Fruit fly (Drosophila melanogaster) whole organism, embryonic: ENCODE results near the gene Tti1.

ENCODE experiments used
- BEAF-32 ChIP-seq: fragments of 200-800 bp; sonication (Bioruptor generic); optimal IDR thresholded peaks from 3 replicates; lab custom pipeline; 2017; ENCODE audit warnings: missing biosample characterization, missing genetic modification characterization, mild to moderate bottlenecking, moderate library complexity, missing genetic modification reagents
- BtbVII ChIP-seq: fragments of 200-800 bp; sonication (Bioruptor generic); optimal IDR thresholded peaks from 3 replicates; lab custom pipeline; 2017; ENCODE audit warnings: missing biosample characterization, mild to moderate bottlenecking, missing genetic modification characterization
- CG10147 ChIP-seq: fragments of 200-800 bp; sonication (Bioruptor generic); optimal IDR thresholded peaks from 2 replicates; lab custom pipeline; 2019; ENCODE audit warnings: missing biosample characterization, mild to moderate bottlenecking, missing genetic modification characterization, moderate library complexity
- CG13287 ChIP-seq: fragments of 200-800 bp; sonication (Bioruptor generic); IDR thresholded peaks from 2 replicates; pipeline ENCODE4 v1.3.6; 2022; ENCODE audit warnings: missing biosample characterization, missing genetic modification characterization; ENCODE audit not compliant: partially characterized antibody
- CG14014 ChIP-seq: fragments of 200-800 bp; sonication (Bioruptor generic); IDR thresholded peaks from 2 replicates; pipeline ENCODE4 v1.3.6; 2022; ENCODE audit warnings: missing biosample characterization, missing genetic modification characterization
- CG14860 ChIP-seq: fragments of 200-800 bp; sonication (Bioruptor generic); IDR thresholded peaks from 3 replicates; pipeline ENCODE4 v1.3.6; 2022; ENCODE audit warnings: missing biosample characterization, missing genetic modification characterization; ENCODE audit not compliant: partially characterized antibody
- CG15696 ChIP-seq: fragments of 200-800 bp; sonication (Bioruptor generic); optimal IDR thresholded peaks from 2 replicates; lab custom pipeline; 2019; ENCODE audit warnings: missing biosample characterization, mild to moderate bottlenecking, missing genetic modification characterization, moderate library complexity
- CG18764 ChIP-seq: fragments of 200-800 bp; sonication (Bioruptor generic); optimal IDR thresholded peaks from 3 replicates; lab custom pipeline; 2016; ENCODE audit warnings: missing biosample characterization, missing genetic modification characterization
- CG34224 ChIP-seq: fragments of 200-800 bp; sonication (Bioruptor generic); IDR thresholded peaks from 3 replicates; pipeline ENCODE4 v1.3.6; 2022; ENCODE audit warnings: missing biosample characterization, missing genetic modification characterization; ENCODE audit not compliant: partially characterized antibody
- CG34422 ChIP-seq: fragments of 200-800 bp; sonication (Bioruptor generic); IDR thresholded peaks from 3 replicates; pipeline ENCODE4 v1.3.6; 2022; ENCODE audit warnings: missing biosample characterization, missing genetic modification characterization
- CG6254 ChIP-seq: fragments of 200-800 bp; sonication (Bioruptor generic); optimal IDR thresholded peaks from 3 replicates; lab custom pipeline; 2017; ENCODE audit warnings: mild to moderate bottlenecking, missing biosample characterization, missing genetic modification reagents, missing genetic modification characterization
- CG6683 ChIP-seq: fragments of 200-800 bp; sonication (Bioruptor generic); optimal IDR thresholded peaks from 2 replicates; lab custom pipeline; 2017; ENCODE audit warnings: missing biosample characterization, mild to moderate bottlenecking, missing genetic modification characterization, missing genetic modification reagents
- CG6791 ChIP-seq: fragments of 200-800 bp; sonication (Bioruptor generic); IDR thresholded peaks from 3 replicates; pipeline ENCODE4 v1.3.6; 2022; ENCODE audit warnings: missing biosample characterization, missing genetic modification characterization; ENCODE audit not compliant: partially characterized antibody
- CG8388 ChIP-seq: fragments of 200-800 bp; sonication (Bioruptor generic); optimal IDR thresholded peaks from 2 replicates; lab custom pipeline; 2019; ENCODE audit warnings: missing biosample characterization, mild to moderate bottlenecking, missing genetic modification characterization, moderate library complexity
- Camta ChIP-seq: fragments of 200-800 bp; sonication (Bioruptor generic); optimal IDR thresholded peaks from 2 replicates; lab custom pipeline; 2016; ENCODE audit warnings: missing biosample characterization, missing genetic modification characterization
- Doc3 ChIP-seq: fragments of 200-800 bp; sonication (Bioruptor generic); IDR thresholded peaks from 3 replicates; pipeline ENCODE4 v1.3.6; 2022; ENCODE audit warnings: missing biosample characterization, missing genetic modification characterization; ENCODE audit not compliant: partially characterized antibody
- E2f2 ChIP-seq: fragments of 200-800 bp; sonication (Bioruptor generic); IDR thresholded peaks from 2 replicates; pipeline ENCODE4 v1.3.6; 2022; ENCODE audit warnings: missing biosample characterization, missing genetic modification characterization
- Ets97D ChIP-seq: fragments of 200-800 bp; sonication (Bioruptor generic); optimal IDR thresholded peaks from 3 replicates; lab custom pipeline; 2016; ENCODE audit warnings: missing biosample characterization, missing genetic modification characterization
- H15 ChIP-seq: fragments of 200-800 bp; sonication (Bioruptor generic); IDR thresholded peaks from 3 replicates; pipeline ENCODE4 v1.3.6; 2022; ENCODE audit warnings: missing biosample characterization, missing genetic modification characterization
- MTF-1 ChIP-seq: fragments of 200-800 bp; sonication (Bioruptor generic); optimal IDR thresholded peaks from 2 replicates; lab custom pipeline; 2018; ENCODE audit warnings: missing biosample characterization, mild to moderate bottlenecking, missing genetic modification characterization, borderline replicate concordance
- Scr ChIP-seq: fragments of 200-800 bp; sonication (Bioruptor generic); IDR thresholded peaks from 2 replicates; pipeline ENCODE4 v1.3.6; 2022; ENCODE audit warnings: missing biosample characterization, missing genetic modification characterization; ENCODE audit not compliant: partially characterized antibody
- Side ChIP-seq: fragments of 200-800 bp; sonication (Bioruptor generic); optimal IDR thresholded peaks from 2 replicates; lab custom pipeline; 2016; ENCODE audit warnings: missing biosample characterization, missing genetic modification characterization
- Stat92E ChIP-seq, 3 experiments: fragments of >200 bp in 2 of 3; fragments of 200-800 bp in 1 of 3; sonication (Bioruptor generic) in 1 of 3; optimal IDR thresholded peaks; 2 replicates each; lab custom pipeline; 2017 to 2019; ENCODE audit warnings: missing biosample characterization in 3 of 3, missing genetic modification characterization in 3 of 3, mild to moderate bottlenecking in 1 of 3, moderate library complexity in 1 of 3
- abd-A ChIP-seq: fragments of 200-800 bp; sonication (Bioruptor generic); optimal IDR thresholded peaks from 3 replicates; lab custom pipeline; 2019; ENCODE audit warnings: missing biosample characterization, mild to moderate bottlenecking, missing genetic modification characterization, moderate library complexity
- bcd ChIP-seq: fragments of 200-800 bp; sonication (Bioruptor generic); optimal IDR thresholded peaks from 2 replicates; lab custom pipeline; 2017; ENCODE audit warnings: missing biosample characterization, mild to moderate bottlenecking, missing genetic modification characterization
- chif ChIP-seq, 2 experiments: fragments of 200-800 bp; sonication (Bioruptor generic); optimal IDR thresholded peaks; 3 replicates each; lab custom pipeline; 2016; ENCODE audit warnings: missing biosample characterization in 2 of 2, missing genetic modification characterization in 2 of 2
- chinmo ChIP-seq: fragments of 200-800 bp; sonication (Bioruptor generic); IDR thresholded peaks from 4 replicates; pipeline ENCODE4 v1.3.6; 2022; ENCODE audit warnings: missing biosample characterization, missing genetic modification characterization; ENCODE audit not compliant: partially characterized antibody
- crp ChIP-seq, 2 experiments: fragments of 200-800 bp; sonication (Bioruptor generic); optimal IDR thresholded peaks; 2 replicates in 1 of 2; 3 replicates in 1 of 2; lab custom pipeline; 2017; ENCODE audit warnings: missing biosample characterization in 2 of 2, missing genetic modification characterization in 2 of 2, mild to moderate bottlenecking in 1 of 2, moderate library complexity in 1 of 2
- fd102C ChIP-seq: fragments of 200-800 bp; sonication (Bioruptor generic); optimal IDR thresholded peaks from 2 replicates; lab custom pipeline; 2018; ENCODE audit warnings: missing biosample characterization, mild to moderate bottlenecking, missing genetic modification characterization, moderate library complexity
- fd96Cb ChIP-seq: fragments of 200-800 bp; sonication (Bioruptor generic); optimal IDR thresholded peaks from 2 replicates; lab custom pipeline; 2018; ENCODE audit warnings: missing biosample characterization, mild to moderate bottlenecking, missing genetic modification characterization, moderate library complexity
- ftz-f1 ChIP-seq: fragments of 200-800 bp; sonication (Bioruptor generic); optimal IDR thresholded peaks from 2 replicates; lab custom pipeline; 2016; ENCODE audit warnings: missing biosample characterization, missing genetic modification characterization
- hbn ChIP-seq: fragments of 200-800 bp; sonication (Bioruptor generic); IDR thresholded peaks from 2 replicates; pipeline ENCODE4 v1.3.6; 2022; ENCODE audit warnings: missing biosample characterization, missing genetic modification characterization; ENCODE audit not compliant: partially characterized antibody
- jigr1 ChIP-seq: fragments of 200-800 bp; sonication (Bioruptor generic); IDR thresholded peaks from 3 replicates; pipeline ENCODE4 v1.3.6; 2022; ENCODE audit warnings: missing biosample characterization, missing genetic modification characterization
- kni ChIP-seq: fragments of 200-800 bp; sonication (Bioruptor generic); optimal IDR thresholded peaks from 3 replicates; lab custom pipeline; 2017; ENCODE audit warnings: mild to moderate bottlenecking, missing biosample characterization, missing genetic modification reagents, missing genetic modification characterization
- lov ChIP-seq, 2 experiments: fragments of 200-800 bp in 1 of 2; fragments of >200 bp in 1 of 2; sonication (Bioruptor generic) in 1 of 2; IDR thresholded peaks in 1 of 2; optimal IDR thresholded peaks in 1 of 2; 2 replicates in 1 of 2; 3 replicates in 1 of 2; pipeline versions ENCODE4 v1.3.6 to Lab custom; 2017 to 2022; ENCODE audit warnings: missing biosample characterization in 1 of 2, missing genetic modification characterization in 1 of 2
- nmo ChIP-seq: fragments of 200-800 bp; sonication (Bioruptor generic); optimal IDR thresholded peaks from 2 replicates; lab custom pipeline; 2018; ENCODE audit warnings: missing biosample characterization, mild to moderate bottlenecking, missing genetic modification characterization, moderate library complexity
- p53 ChIP-seq: fragments of 200-800 bp; sonication (Bioruptor generic); optimal IDR thresholded peaks from 2 replicates; lab custom pipeline; 2016; ENCODE audit warnings: missing biosample characterization, missing genetic modification characterization
- peb ChIP-seq: fragments of 200-800 bp; sonication (Bioruptor generic); IDR thresholded peaks from 2 replicates; pipeline ENCODE4 v1.3.6; 2022; ENCODE audit warnings: missing biosample characterization, missing genetic modification characterization
- ro ChIP-seq: fragments of 200-800 bp; sonication (Bioruptor generic); IDR thresholded peaks from 2 replicates; pipeline ENCODE4 v1.3.6; 2022; ENCODE audit warnings: missing biosample characterization, missing genetic modification characterization
- scrt ChIP-seq: fragments of 200-800 bp; sonication (Bioruptor generic); optimal IDR thresholded peaks from 2 replicates; lab custom pipeline; 2018; ENCODE audit warnings: missing biosample characterization, mild to moderate bottlenecking, missing genetic modification characterization, moderate library complexity
- sd ChIP-seq: fragments of 200-800 bp; sonication (Bioruptor generic); optimal IDR thresholded peaks from 3 replicates; lab custom pipeline; 2018; ENCODE audit warnings: missing biosample characterization, mild to moderate bottlenecking, missing genetic modification characterization, moderate library complexity
- slbo ChIP-seq: fragments of 200-800 bp; sonication (Bioruptor generic); IDR thresholded peaks from 2 replicates; pipeline ENCODE4 v1.3.6; 2022; ENCODE audit warnings: missing biosample characterization, missing genetic modification characterization
- slp2 ChIP-seq: fragments of 200-800 bp; sonication (Bioruptor generic); optimal IDR thresholded peaks from 2 replicates; lab custom pipeline; 2016; ENCODE audit warnings: missing biosample characterization, missing genetic modification characterization
- unc-4 ChIP-seq: fragments of 200-800 bp; sonication (Bioruptor generic); IDR thresholded peaks from 2 replicates; pipeline ENCODE4 v1.3.6; 2022; ENCODE audit warnings: missing biosample characterization, missing genetic modification characterization; ENCODE audit not compliant: partially characterized antibody
- unpg ChIP-seq: fragments of 200-800 bp; sonication (Bioruptor generic); optimal IDR thresholded peaks from 3 replicates; lab custom pipeline; 2018; ENCODE audit warnings: missing biosample characterization, mild to moderate bottlenecking, missing genetic modification characterization, moderate library complexity
- vnd ChIP-seq: fragments of 200-800 bp; sonication (Bioruptor generic); IDR thresholded peaks from 3 replicates; pipeline ENCODE4 v1.3.6; 2022; ENCODE audit warnings: missing biosample characterization, missing genetic modification characterization; ENCODE audit not compliant: partially characterized antibody
- zen2 ChIP-seq: fragments of 200-800 bp; sonication (Bioruptor generic); IDR thresholded peaks from 3 replicates; pipeline ENCODE4 v1.3.6; 2022; ENCODE audit warnings: missing biosample characterization, missing genetic modification characterization; ENCODE audit not compliant: partially characterized antibody

Gene Tti1

dm6 chr3R:9754487-9754886, at the start of gene Tti1:
Gene Tti1, minus strand, starts transcription at chr3R:9754686.
- TF ChIP-seq chinmo (GFP tag; lab: Robert Waterston, UW) (0 out of 4 replicates have a peak, but pooled peaks have one; percentile 56), Ets97D (no peak), CG10147 (no peak), hbn (GFP tag; lab: Robert Waterston, UW) (peak; percentile 38; the same call in 1 of the 2 replicates), CG6254 (GFP tag; lab: Kevin White, UChicago) (no peak), vnd (no peak), CG8388 (GFP tag; lab: Kevin White, UChicago) (no peak), CG13287 (GFP tag; lab: Robert Waterston, UW) (peak; percentile 73), crp (GFP tag; optimal IDR thresholded peaks at IDR 0.05; lab: Kevin White, UChicago) (peak; percentile 39 to 91), chif (GFP tag; optimal IDR thresholded peaks at IDR 0.05; lab: Kevin White, UChicago) (no peak), Doc3 (GFP tag; lab: Robert Waterston, UW) (0 out of 3 replicates have a peak, but pooled peaks have one; percentile 43), BEAF-32 (GFP tag; lab: Kevin White, UChicago) (peak; percentile 38), fd96Cb (tag; lab: Kevin White, UChicago) (no peak), CG15696 (tag; lab: Kevin White, UChicago) (no peak), MTF-1 (no peak), bcd (GFP tag; lab: Kevin White, UChicago) (no peak), CG18764 (GFP tag; lab: Kevin White, UChicago) (no peak), CG6683 (GFP tag; lab: Kevin White, UChicago) (no peak), unc-4 (GFP tag; lab: Robert Waterston, UW) (0 out of 2 replicates have a peak, but pooled peaks have one; percentile 18), slbo (no peak), p53 (GFP tag; lab: Kevin White, UChicago) (no peak), jigr1 (GFP tag; lab: Robert Waterston, UW) (no peak), CG14014 (GFP tag; lab: Robert Waterston, UW) (no peak), zen2 (0 out of 3 replicates have a peak, but pooled peaks have one; percentile 7), ftz-f1 (GFP tag; lab: Kevin White, UChicago) (no peak), H15 (GFP tag; lab: Robert Waterston, UW) (no peak), kni (no peak), CG6791 (GFP tag; lab: Robert Waterston, UW) (peak; percentile 61; the same call in 2 of the 3 replicates), CG14860 (peak; percentile 33; the same call in 1 of the 3 replicates), E2f2 (GFP tag; lab: Robert Waterston, UW) (peak; percentile 92), peb (no peak), scrt (GFP tag; lab: Kevin White, UChicago) (peak; percentile 34), Scr (peak; percentile 42; the same call in 1 of the 2 replicates), fd102C (GFP tag; lab: Kevin White, UChicago) (no peak), unpg (GFP tag; lab: Kevin White, UChicago) (no peak), nmo (no peak), slp2 (GFP tag; lab: Kevin White, UChicago) (no peak), Camta (no peak), Side (GFP tag; lab: Kevin White, UChicago) (no peak), lov (optimal IDR thresholded peaks at IDR 0.05; lab: Kevin White, UChicago) (no peak), lov (GFP tag; IDR thresholded peaks at IDR 0.05; lab: Robert Waterston, UW) (no peak), sd (no peak), CG34224 (GFP tag; lab: Robert Waterston, UW) (peak; percentile 56; the same call in 2 of the 3 replicates), CG34422 (GFP tag; lab: Robert Waterston, UW) (peak; percentile 34; the same call in 1 of the 3 replicates), ro (GFP tag; lab: Robert Waterston, UW) (no peak), Stat92E (GFP tag; optimal IDR thresholded peaks at IDR 0.05; lab: Kevin White, UChicago) (no peak), BtbVII (GFP tag; lab: Kevin White, UChicago) (no peak), abd-A (tag; lab: Kevin White, UChicago) (no peak)
